Fruit fly (Drosophila melanogaster) whole organism, pupa: ENCODE data around the gene ArfGAP3.

Experiments used
- CG10348 ChIP-seq: fragments of 200-800 bp; sonication (Bioruptor generic); IDR thresholded peaks from 2 replicates; pipeline ENCODE4 v1.3.6; 2022; ENCODE audit warnings: missing biosample characterization, missing genetic modification characterization
- CG12605 ChIP-seq: fragments of 200-800 bp; sonication (Bioruptor generic); IDR thresholded peaks from 2 replicates; pipeline ENCODE4 v1.3.6; 2022; ENCODE audit warnings: missing biosample characterization, missing genetic modification characterization
- CG13204 ChIP-seq: fragments of 200-800 bp; sonication (Bioruptor generic); optimal IDR thresholded peaks from 2 replicates; lab custom pipeline; 2018; ENCODE audit warnings: missing biosample characterization, mild to moderate bottlenecking, missing genetic modification characterization, moderate library complexity
- CG14655 ChIP-seq: fragments of 200-800 bp; sonication (Bioruptor generic); optimal IDR thresholded peaks from 3 replicates; lab custom pipeline; 2017; ENCODE audit warnings: mild to moderate bottlenecking, missing biosample characterization, missing genetic modification reagents, missing genetic modification characterization
- CG17806 ChIP-seq: fragments of 200-800 bp; sonication (Bioruptor generic); optimal IDR thresholded peaks from 2 replicates; lab custom pipeline; 2018; ENCODE audit warnings: missing biosample characterization, mild to moderate bottlenecking, missing genetic modification characterization, moderate library complexity
- CG34367 ChIP-seq: fragments of 200-800 bp; sonication (Bioruptor generic); optimal IDR thresholded peaks from 2 replicates; lab custom pipeline; 2018; ENCODE audit warnings: missing biosample characterization, mild to moderate bottlenecking, missing genetic modification characterization
- CG8159 ChIP-seq: fragments of 200-800 bp; sonication (Bioruptor generic); optimal IDR thresholded peaks from 3 replicates; lab custom pipeline; 2018; ENCODE audit warnings: missing biosample characterization, mild to moderate bottlenecking, missing genetic modification characterization, moderate library complexity
- CG8301 ChIP-seq: fragments of 200-800 bp; sonication (Bioruptor generic); optimal IDR thresholded peaks from 2 replicates; lab custom pipeline; 2018; ENCODE audit warnings: missing biosample characterization, mild to moderate bottlenecking, missing genetic modification characterization
- D1 ChIP-seq: fragments of 200-800 bp; sonication (Bioruptor generic); optimal IDR thresholded peaks from 2 replicates; lab custom pipeline; 2018; ENCODE audit warnings: missing biosample characterization, mild to moderate bottlenecking, missing genetic modification characterization, moderate library complexity
- EcR ChIP-seq: fragments of 200-800 bp; sonication (Bioruptor generic); optimal IDR thresholded peaks from 3 replicates; lab custom pipeline; 2019; ENCODE audit warnings: missing biosample characterization, missing genetic modification characterization, mild to moderate bottlenecking, moderate library complexity, missing genetic modification reagents
- Ets98B ChIP-seq: fragments of 200-800 bp; sonication (Bioruptor generic); IDR thresholded peaks from 2 replicates; pipeline ENCODE4 v1.3.6; 2022; ENCODE audit warnings: missing biosample characterization, missing genetic modification characterization
- Pif1A ChIP-seq: fragments of 200-800 bp; sonication (Bioruptor generic); optimal IDR thresholded peaks from 3 replicates; lab custom pipeline; 2016; ENCODE audit warnings: missing biosample characterization, missing genetic modification characterization
- fd96Ca ChIP-seq: fragments of 200-800 bp; sonication (Bioruptor generic); IDR thresholded peaks from 3 replicates; pipeline ENCODE4 v1.3.6; 2022; ENCODE audit warnings: missing biosample characterization, missing genetic modification characterization
- gl ChIP-seq: fragments of 200-800 bp; sonication (Bioruptor generic); optimal IDR thresholded peaks from 2 replicates; lab custom pipeline; 2018; ENCODE audit warnings: missing biosample characterization, mild to moderate bottlenecking, missing genetic modification characterization

DNA sequence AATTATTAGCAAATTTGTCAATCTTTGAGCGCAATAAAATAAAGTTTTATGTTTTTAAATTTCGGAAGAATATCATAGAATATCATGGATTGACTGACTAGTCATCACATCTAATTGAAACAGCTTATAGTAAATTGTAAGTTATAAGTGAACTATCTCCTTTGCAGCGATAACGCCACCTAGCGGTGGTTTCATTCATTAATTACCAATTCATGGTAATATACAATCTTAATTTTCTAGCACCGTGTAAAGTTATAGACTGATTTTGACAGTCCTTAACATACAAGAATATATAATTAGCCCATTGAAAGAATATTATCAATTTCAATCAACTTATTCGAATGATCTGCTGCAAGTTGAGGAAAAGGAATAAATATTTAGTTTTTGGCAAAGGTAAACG, 3.8 kb downstream of the ArfGAP3 start:
- TF ChIP-seq CG14655 (GFP tag; lab: Kevin White, UChicago) (no peak), CG10348 (GFP tag; lab: Robert Waterston, UW) (no peak), CG8159 (tag; lab: Kevin White, UChicago) (no peak), CG12605 (GFP tag; lab: Robert Waterston, UW) (no peak), EcR (no peak), gl (no peak), Ets98B (GFP tag; lab: Robert Waterston, UW) (no peak), CG13204 (no peak), CG17806 (no peak), D1 (tag; lab: Kevin White, UChicago) (no peak), CG34367 (tag; lab: Kevin White, UChicago) (no peak), Pif1A (no peak), fd96Ca (GFP tag; lab: Robert Waterston, UW) (no peak), CG8301 (no peak)
